Worm (Caenorhabditis elegans): Measurements from ENCODE around the gene flp-12.

DNA sequence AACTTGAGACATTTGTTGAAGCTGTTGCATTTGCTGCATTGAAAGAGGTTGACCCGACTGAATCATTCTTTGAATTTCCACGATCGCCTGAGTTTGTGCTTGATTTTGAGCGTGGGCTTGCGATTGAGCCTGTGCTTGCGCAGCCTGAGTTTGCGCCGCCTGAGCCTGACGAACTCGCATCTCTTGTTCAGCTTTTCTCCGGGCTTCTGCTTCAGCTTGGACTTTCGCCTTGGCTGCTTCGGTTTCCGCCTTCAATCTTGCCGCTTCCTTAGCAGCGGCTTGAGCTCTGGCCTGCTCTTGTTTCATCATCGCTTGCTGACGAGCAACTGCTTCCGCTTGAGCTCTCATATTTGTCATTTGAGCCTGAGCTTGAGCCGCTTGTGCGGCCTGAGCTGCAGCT is 5.3 kb upstream of the flp-12 start:
- TF ChIP-seq elt-1 (tag; optimal IDR thresholded peaks at IDR 0.05) (no peak), ztf-11 (tag; optimal IDR thresholded peaks at IDR 0.05) (no peak)

All from whole organism, L3 larva.